Worm (Caenorhabditis elegans): ENCODE results near the gene unc-80.

Gene unc-80

ce11 chrV:20862681-20863080 lies 16.7 kb upstream of the unc-80 start, which contains the start of gene twk-35:
twk-35 (plus strand) TSS chrV:20862981.
- TF ChIP-seq unc-120 (tag; optimal IDR thresholded peaks at IDR 0.05; ENCODE audit: poor library complexity, severe bottlenecking) (no peak), ceh-83 (GFP tag; optimal IDR thresholded peaks at IDR 0.05) (no peak), ham-2 (GFP tag; optimal IDR thresholded peaks at IDR 0.05) (no peak), hlh-1 (tag; optimal IDR thresholded peaks at IDR 0.05) (no peak), nhr-237 (tag; optimal IDR thresholded peaks at IDR 0.05) (no peak), flh-1 (GFP tag; optimal IDR thresholded peaks at IDR 0.05) (no peak), blmp-1 (tag; optimal IDR thresholded peaks at IDR 0.05) (no peak), mep-1 (tag; optimal IDR thresholded peaks at IDR 0.05) (no peak), ztf-11 (tag; optimal IDR thresholded peaks at IDR 0.05) (no peak), pha-4 (tag; optimal IDR thresholded peaks at IDR 0.05) (no peak), elt-1 (tag; optimal IDR thresholded peaks at IDR 0.05; ENCODE audit: borderline replicate concordance, insufficient read depth) (no peak), nhr-76 (tag; optimal IDR thresholded peaks at IDR 0.05) (no peak), unc-39 (tag; optimal IDR thresholded peaks at IDR 0.05) (no peak), bed-3 (GFP tag; optimal IDR thresholded peaks at IDR 0.05) (no peak), ceh-43 (GFP tag; optimal IDR thresholded peaks at IDR 0.05) (no peak), ces-1 (GFP tag; optimal IDR thresholded peaks at IDR 0.05) (no peak), elt-3 (tag; optimal IDR thresholded peaks at IDR 0.05) (no peak), nhr-28 (tag; optimal IDR thresholded peaks at IDR 0.05) (no peak)

ce11 chrV:20866406-20866805 lies 13.0 kb upstream of the unc-80 start:
- no peak for TF ChIP-seq mab-5 (tag; optimal IDR thresholded peaks at IDR 0.05)
- TF ChIP-seq pha-4 (tag; optimal IDR thresholded peaks at IDR 0.05), result no peak
- no peak for TF ChIP-seq blmp-1 (tag; optimal IDR thresholded peaks at IDR 0.05)
- TF ChIP-seq ceh-83 (GFP tag; optimal IDR thresholded peaks at IDR 0.05), result no peak
- no peak for TF ChIP-seq ztf-11 (tag; optimal IDR thresholded peaks at IDR 0.05)
- no peak for TF ChIP-seq hlh-1 (tag; optimal IDR thresholded peaks at IDR 0.05)
- no peak for TF ChIP-seq elt-3 (tag; optimal IDR thresholded peaks at IDR 0.05)
- no peak for TF ChIP-seq nhr-12 (tag; optimal IDR thresholded peaks at IDR 0.05)
- TF ChIP-seq ceh-43 (GFP tag; optimal IDR thresholded peaks at IDR 0.05), result no peak
- no peak for TF ChIP-seq drap-1 (GFP tag; optimal IDR thresholded peaks at IDR 0.05)
- TF ChIP-seq sem-2 (GFP tag; optimal IDR thresholded peaks at IDR 0.05), result no peak
- no peak for TF ChIP-seq flh-1 (GFP tag; optimal IDR thresholded peaks at IDR 0.05)
- TF ChIP-seq unc-39 (tag; optimal IDR thresholded peaks at IDR 0.05), result no peak
- TF ChIP-seq nhr-2 (tag; optimal IDR thresholded peaks at IDR 0.05), result no peak
- TF ChIP-seq lin-13 (tag; optimal IDR thresholded peaks at IDR 0.05), result no peak

ce11 chrV:20868329-20868728 lies 11.1 kb upstream of the unc-80 start, which contains the start of gene F31D4.8:
F31D4.8 (minus strand) TSS chrV:20868429.
- TF ChIP-seq nhr-28 (tag; optimal IDR thresholded peaks at IDR 0.05) (no peak), drap-1 (GFP tag; optimal IDR thresholded peaks at IDR 0.05) (no peak), flh-1 (GFP tag; optimal IDR thresholded peaks at IDR 0.05) (no peak), unc-62 (GFP tag; optimal IDR thresholded peaks at IDR 0.05) (no peak), mep-1 (tag; optimal IDR thresholded peaks at IDR 0.05) (no peak), hlh-1 (tag; optimal IDR thresholded peaks at IDR 0.05) (no peak), elt-3 (tag; optimal IDR thresholded peaks at IDR 0.05) (no peak), unc-120 (tag; optimal IDR thresholded peaks at IDR 0.05; ENCODE audit: poor library complexity, severe bottlenecking) (no peak), mab-5 (tag; optimal IDR thresholded peaks at IDR 0.05) (no peak), lin-32 (GFP tag; optimal IDR thresholded peaks at IDR 0.05) (no peak), nhr-76 (tag; optimal IDR thresholded peaks at IDR 0.05) (no peak), bed-3 (GFP tag; optimal IDR thresholded peaks at IDR 0.05) (no peak), elt-1 (tag; optimal IDR thresholded peaks at IDR 0.05; ENCODE audit: borderline replicate concordance, insufficient read depth) (no peak), zip-8 (tag; optimal IDR thresholded peaks at IDR 0.05) (no peak), ham-2 (GFP tag; optimal IDR thresholded peaks at IDR 0.05) (no peak), snpc-4 (tag; optimal IDR thresholded peaks at IDR 0.05) (no peak), unc-39 (tag; optimal IDR thresholded peaks at IDR 0.05) (no peak)

ce11 chrV:20870633-20871032 lies 8.8 kb upstream of the unc-80 start:
- TF ChIP-seq lsy-2 (tag; optimal IDR thresholded peaks at IDR 0.05), result no peak

- no peak for TF ChIP-seq lsy-2 (tag; optimal IDR thresholded peaks at IDR 0.05)
- TF ChIP-seq ces-1 (GFP tag; optimal IDR thresholded peaks at IDR 0.05), result no peak
- no peak for TF ChIP-seq snpc-4 (tag; optimal IDR thresholded peaks at IDR 0.05)
- TF ChIP-seq mls-2 (tag; optimal IDR thresholded peaks at IDR 0.05), result no peak
These were observed 8.2 kb upstream of the unc-80 start for ce11 chrV:20871194-20871593.

Data from whole organism, mixed stage, embryonic.